Worm (Caenorhabditis elegans) whole organism, young adult: ENCODE measurements around the gene clec-127.

Experiments used
- fkh-3 ChIP-seq: sonication (generic microtip); optimal IDR thresholded peaks from 2 replicates; lab custom pipeline; 2016; ENCODE audit warnings: mild to moderate bottlenecking, missing genetic modification characterization, missing compliant biosample characterization
- nhr-27 ChIP-seq: fragments of 200-800 bp; sonication (Bioruptor generic); optimal IDR thresholded peaks from 2 replicates; lab custom pipeline; 2018; ENCODE audit warnings: mild to moderate bottlenecking, missing genetic modification characterization, moderate library complexity, missing compliant biosample characterization
- tbx-9 ChIP-seq: sonication (generic microtip); optimal IDR thresholded peaks from 2 replicates; lab custom pipeline; 2016; ENCODE audit warnings: borderline replicate concordance, missing genetic modification characterization, inconsistent platforms, missing compliant biosample characterization

DNA sequence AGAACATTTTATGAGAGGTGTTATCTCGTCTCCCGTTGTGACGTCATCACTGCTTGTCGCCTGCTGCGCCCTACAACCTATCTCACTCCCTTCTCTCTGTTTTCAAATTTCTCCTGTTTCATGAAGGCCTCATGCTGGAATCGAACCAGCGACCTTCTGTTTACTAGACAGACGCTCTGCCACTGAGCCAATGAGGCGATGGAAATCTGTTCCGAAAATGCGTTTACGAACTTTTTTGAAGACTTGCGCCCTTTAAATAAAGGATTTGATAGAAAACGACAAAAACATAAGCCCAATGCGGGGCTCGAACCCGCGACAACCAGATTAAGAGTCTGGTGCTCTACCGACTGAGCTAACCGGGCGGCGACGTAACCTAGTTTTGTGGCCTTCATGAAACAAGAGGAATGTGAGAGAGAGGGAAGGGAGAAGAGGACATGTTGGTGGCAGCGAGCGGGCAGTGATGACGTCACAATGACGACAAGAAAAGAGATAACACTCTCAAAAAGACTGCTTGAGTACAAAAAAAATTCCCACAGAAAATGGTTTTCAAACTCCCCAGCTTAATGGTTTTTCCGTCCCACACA lies 50.0 kb downstream of the clec-127 start, which contains the start of gene clec-126:
- TF ChIP-seq nhr-27 (tag; lab: Kevin White, UChicago) (no peak), tbx-9 (tag; lab: Kevin White, UChicago) (no peak), fkh-3 (tag; lab: Kevin White, UChicago) (peak; percentile 42)
